Fruit fly (Drosophila melanogaster) whole organism: ENCODE data around the gene sals.

Experiments
- CG8478 ChIP-seq: fragments of >200 bp; optimal IDR thresholded peaks from 2 replicates; lab custom pipeline; 2018; ENCODE audit warnings: inconsistent platforms
- Dll ChIP-seq: fragments of >200 bp; optimal IDR thresholded peaks from 2 replicates; lab custom pipeline; 2017
- EcR ChIP-seq, 2 experiments: fragments of >200 bp; optimal IDR thresholded peaks; 2 replicates each; lab custom pipeline; 2017; ENCODE audit warnings: missing biosample characterization in 2 of 2, missing genetic modification characterization in 2 of 2, missing genetic modification reagents in 2 of 2
- pan ChIP-seq: fragments of >200 bp; optimal IDR thresholded peaks from 2 replicates; lab custom pipeline; 2017
- psq ChIP-seq: fragments of >200 bp; optimal IDR thresholded peaks from 2 replicates; lab custom pipeline; 2017
- usp ChIP-seq: fragments of >200 bp; optimal IDR thresholded peaks from 2 replicates; lab custom pipeline; 2017; ENCODE audit warnings: missing biosample characterization, missing genetic modification characterization, mixed read lengths

sals gene

DNA sequence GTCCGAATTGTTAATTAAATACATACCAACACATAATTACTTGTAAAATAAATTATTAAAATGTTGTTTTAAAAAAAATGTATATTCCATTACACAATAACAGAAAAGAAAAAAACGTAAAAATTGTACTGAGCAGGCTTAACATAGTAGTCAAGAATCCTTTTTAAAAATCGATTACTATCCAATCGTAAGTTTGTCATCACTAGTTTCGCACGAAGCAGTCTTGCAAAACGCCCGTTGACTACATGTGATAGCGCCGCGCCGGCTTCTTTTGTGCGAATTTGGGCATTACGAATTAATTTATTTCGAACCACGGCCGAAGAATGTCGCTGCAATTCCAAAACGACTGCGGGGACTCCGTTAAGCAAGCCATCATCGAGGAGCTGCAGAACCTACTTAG, 39.2 kb downstream of the sals start, which contains the start of gene Ipo9:
Gene Ipo9 (plus strand): TSS at position 152 of the 400 bp plus-strand sequence.
- TF ChIP-seq usp (GFP tag; lab: Kevin White, UChicago): no peak
- TF ChIP-seq Dll: no peak
- TF ChIP-seq pan (lab: Kevin White, UChicago): no peak
- no peak for TF ChIP-seq psq (lab: Kevin White, UChicago)
- no peak for TF ChIP-seq EcR (GFP tag; optimal IDR thresholded peaks at IDR 0.05; lab: Kevin White, UChicago)

DNA sequence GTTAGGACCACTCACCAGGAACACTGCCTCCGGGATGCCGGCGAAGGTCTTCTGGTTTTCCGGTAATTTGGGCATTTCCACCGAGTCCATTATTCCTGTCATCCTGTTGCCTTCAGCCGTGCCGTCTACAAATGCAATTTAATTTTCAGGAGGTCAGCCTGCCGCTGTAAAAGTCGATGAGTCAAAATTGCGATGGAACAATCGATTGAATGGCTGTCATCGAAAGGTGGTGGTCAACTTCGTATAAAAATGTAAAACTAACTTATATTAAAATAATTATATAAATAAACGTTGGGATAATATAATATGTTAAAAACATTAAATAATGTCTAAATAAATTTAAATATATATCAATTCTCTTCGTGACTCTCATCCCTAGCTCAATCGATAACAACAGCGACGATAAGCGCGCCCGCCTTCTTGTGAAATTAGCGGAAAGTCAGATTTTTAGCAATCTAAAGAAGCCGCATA, 41.9 kb downstream of the sals start, which contains the start of the genes mgr and Irbp:
Gene mgr (minus strand): TSS at position 209 of the 471 bp plus-strand sequence.
Gene Irbp (plus strand): TSS at position 381 of the 471 bp plus-strand sequence.
- TF ChIP-seq CG8478 (lab: Kevin White, UChicago) (no peak), Dll (no peak), usp (GFP tag; lab: Kevin White, UChicago) (no peak), pan (lab: Kevin White, UChicago) (no peak), psq (lab: Kevin White, UChicago) (no peak), EcR (GFP tag; optimal IDR thresholded peaks at IDR 0.05; lab: Kevin White, UChicago) (no peak)

dm6 chr3R:11407733-11408134, 43.9 kb downstream of the sals start, which contains the start of gene mRpL40:
Gene mRpL40, plus strand, starts transcription at chr3R:11407918.
- no peak for TF ChIP-seq pan (lab: Kevin White, UChicago)
- TF ChIP-seq usp (GFP tag; lab: Kevin White, UChicago): no peak
- no peak for TF ChIP-seq Dll
- TF ChIP-seq EcR (GFP tag; optimal IDR thresholded peaks at IDR 0.05; lab: Kevin White, UChicago): no peak
- TF ChIP-seq CG8478 (lab: Kevin White, UChicago): no peak
- no peak for TF ChIP-seq psq (lab: Kevin White, UChicago)

DNA sequence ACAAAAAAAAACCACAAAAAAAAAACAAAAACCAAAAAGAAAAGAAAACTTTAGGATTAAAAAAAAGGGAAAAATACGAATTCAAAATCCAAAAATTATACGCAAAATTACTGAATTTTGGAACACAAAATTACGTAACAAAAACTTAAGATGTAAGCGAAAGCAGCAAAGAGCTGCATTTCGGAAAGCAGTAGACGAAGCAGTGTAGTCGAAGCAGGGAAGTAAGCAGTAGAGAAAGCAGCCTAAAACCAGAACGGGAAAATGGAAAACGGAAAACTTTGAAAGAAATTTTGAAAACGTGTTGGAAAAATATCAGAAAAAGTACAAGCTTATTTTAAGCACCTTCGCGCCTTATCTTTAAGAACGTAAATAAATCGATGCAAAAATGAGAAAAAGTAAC, 48.7 kb downstream of the sals start:
- no peak for TF ChIP-seq EcR (GFP tag; optimal IDR thresholded peaks at IDR 0.05; lab: Kevin White, UChicago)
- no peak for TF ChIP-seq Dll
- TF ChIP-seq pan (lab: Kevin White, UChicago): no peak
- no peak for TF ChIP-seq CG8478 (lab: Kevin White, UChicago)
- TF ChIP-seq usp (GFP tag; lab: Kevin White, UChicago): no peak
- no peak for TF ChIP-seq psq (lab: Kevin White, UChicago)

- TF ChIP-seq psq (lab: Kevin White, UChicago) (no peak), CG8478 (lab: Kevin White, UChicago) (no peak), Dll (no peak), EcR (GFP tag; optimal IDR thresholded peaks at IDR 0.05; lab: Kevin White, UChicago) (no peak), usp (GFP tag; lab: Kevin White, UChicago) (no peak), pan (lab: Kevin White, UChicago) (no peak)
Observed at dm6 chr3R:11395541-11395940, 56.0 kb downstream of the sals start.

DNA sequence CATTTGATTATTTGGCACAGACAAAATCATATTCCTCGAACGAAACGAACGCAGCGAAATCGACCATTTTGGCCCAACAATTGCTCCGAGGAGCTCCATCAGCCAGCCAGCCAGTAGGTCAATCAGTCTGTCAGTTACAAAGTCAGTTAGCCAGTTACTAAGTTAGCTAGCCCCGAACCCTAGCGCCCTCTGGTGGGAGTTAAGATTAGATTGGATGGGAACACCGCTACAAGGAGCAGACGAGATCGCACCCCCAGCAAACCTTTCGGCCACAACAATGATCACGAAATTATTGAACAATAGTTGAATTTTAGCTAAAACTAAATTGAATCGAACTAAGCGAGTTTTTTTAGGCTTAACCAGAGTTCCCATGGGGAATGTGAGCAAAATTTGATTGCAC, 57.7 kb downstream of the sals start:
- no peak for TF ChIP-seq psq (lab: Kevin White, UChicago)
- no peak for TF ChIP-seq usp (GFP tag; lab: Kevin White, UChicago)
- TF ChIP-seq pan (lab: Kevin White, UChicago): no peak
- TF ChIP-seq Dll: no peak
- TF ChIP-seq CG8478 (lab: Kevin White, UChicago): no peak
- TF ChIP-seq EcR (GFP tag; optimal IDR thresholded peaks at IDR 0.05; lab: Kevin White, UChicago): no peak

- TF ChIP-seq psq (lab: Kevin White, UChicago): no peak
- no peak for TF ChIP-seq Dll
- no peak for TF ChIP-seq EcR (GFP tag; optimal IDR thresholded peaks at IDR 0.05; lab: Kevin White, UChicago)
- no peak for TF ChIP-seq CG8478 (lab: Kevin White, UChicago)
- TF ChIP-seq usp (GFP tag; lab: Kevin White, UChicago): no peak
- no peak for TF ChIP-seq pan (lab: Kevin White, UChicago)
Observed at dm6 chr3R:11392805-11393204, 58.8 kb downstream of the sals start.
